Worm (Caenorhabditis elegans): ENCODE results near the gene T01G5.8.

The T01G5.8 gene

DNA sequence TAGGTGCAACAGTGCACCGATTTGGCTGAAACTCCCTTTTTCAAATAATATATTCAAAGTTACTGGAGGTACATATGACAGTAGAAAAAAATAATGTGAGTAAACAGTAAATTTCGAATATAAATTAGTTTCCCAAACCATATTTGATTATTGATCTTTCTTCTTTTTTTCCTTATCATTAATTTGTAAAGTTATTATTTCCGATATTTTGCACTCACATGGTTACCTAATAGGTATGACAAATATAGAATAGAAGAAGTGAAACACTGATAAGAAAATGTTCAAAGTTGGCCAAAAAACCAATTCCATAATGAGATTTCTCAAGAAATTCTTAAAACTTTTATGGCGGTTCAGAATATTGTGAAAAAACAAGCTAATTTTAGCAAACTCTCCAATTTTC lies 23.7 kb downstream of the T01G5.8 start:
- TF ChIP-seq fos-1 (tag; optimal IDR thresholded peaks at IDR 0.05): peak; percentile 42
- no peak for TF ChIP-seq ZK546.5 (tag; optimal IDR thresholded peaks at IDR 0.05)
- no peak for TF ChIP-seq skn-1 (tag; optimal IDR thresholded peaks at IDR 0.05)

DNA sequence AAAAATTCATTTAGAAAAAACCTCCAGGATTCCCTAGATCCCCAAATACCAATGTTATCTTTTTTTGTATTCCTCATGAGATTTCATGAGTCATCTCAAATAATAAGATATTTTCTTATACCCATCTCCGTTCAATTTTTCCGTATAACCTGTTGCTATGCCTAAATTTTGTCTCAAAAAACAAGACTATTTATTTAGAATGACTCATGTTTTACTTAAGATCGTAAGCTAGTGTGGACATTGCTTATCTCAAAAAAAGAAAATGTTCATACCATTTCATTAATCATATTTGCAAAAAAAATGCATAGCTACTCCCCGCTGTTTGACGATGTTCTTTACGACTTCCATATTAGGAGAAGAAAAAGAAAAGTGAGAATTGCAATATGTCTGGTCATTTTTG lies 24.2 kb downstream of the T01G5.8 start, which contains the start of gene K08F9.3:
Gene K08F9.3 (plus strand): TSS at position 301 of the 400 bp plus-strand sequence.
- TF ChIP-seq sma-3 (GFP tag; optimal IDR thresholded peaks at IDR 0.05): no peak
- no peak for TF ChIP-seq ztf-4 (tag; optimal IDR thresholded peaks at IDR 0.05)
- no peak for TF ChIP-seq sem-4 (tag; optimal IDR thresholded peaks at IDR 0.05)
- no peak for TF ChIP-seq unc-39 (tag; optimal IDR thresholded peaks at IDR 0.05)
- TF ChIP-seq nhr-129 (tag; optimal IDR thresholded peaks at IDR 0.05): no peak
- no peak for TF ChIP-seq Y55F3AM.14 (GFP tag; optimal IDR thresholded peaks at IDR 0.05)
- TF ChIP-seq nhr-11 (tag; optimal IDR thresholded peaks at IDR 0.05): no peak
- no peak for TF ChIP-seq alr-1 (tag; optimal IDR thresholded peaks at IDR 0.05)
- no peak for TF ChIP-seq nhr-237 (tag; optimal IDR thresholded peaks at IDR 0.05)
- TF ChIP-seq nhr-6 (tag; optimal IDR thresholded peaks at IDR 0.05): no peak
- TF ChIP-seq skn-1 (tag; optimal IDR thresholded peaks at IDR 0.05): no peak
- no peak for TF ChIP-seq nhr-21 (tag; optimal IDR thresholded peaks at IDR 0.05)
- no peak for TF ChIP-seq blmp-1 (tag; optimal IDR thresholded peaks at IDR 0.05; ENCODE audit: insufficient read depth)

DNA sequence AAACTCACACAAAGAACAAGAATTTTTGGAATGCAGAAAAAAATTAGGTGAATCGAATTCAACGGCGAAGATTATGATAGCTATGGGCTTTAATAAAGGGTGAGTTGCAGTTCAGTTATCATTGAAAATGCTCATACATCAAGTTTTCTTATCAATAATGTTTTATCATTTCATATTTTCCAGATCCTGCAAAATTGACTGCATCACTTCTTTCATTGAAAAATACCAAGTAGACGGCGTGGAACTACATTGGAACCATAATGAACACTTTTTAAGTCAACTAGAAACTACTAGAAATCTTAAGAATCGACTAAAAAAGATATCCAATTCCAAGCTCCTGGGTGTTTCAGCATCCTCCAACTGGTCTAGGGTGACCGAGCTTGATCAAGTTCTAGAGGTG lies 27.2 kb downstream of the T01G5.8 start, which contains the start of gene K08F9.1:
Gene K08F9.1 (minus strand): TSS at position 101 of the 400 bp plus-strand sequence.
- TF ChIP-seq Y55F3AM.14 (GFP tag; optimal IDR thresholded peaks at IDR 0.05) (no peak), lsy-2 (tag; optimal IDR thresholded peaks at IDR 0.05) (no peak), F13H6.1 (tag; optimal IDR thresholded peaks at IDR 0.05) (no peak), elt-3 (tag; optimal IDR thresholded peaks at IDR 0.05) (no peak), R02D3.7 (tag; optimal IDR thresholded peaks at IDR 0.05) (no peak), sma-9 (GFP tag; optimal IDR thresholded peaks at IDR 0.05) (no peak), sma-9 (tag; optimal IDR thresholded peaks at IDR 0.05) (no peak)

DNA sequence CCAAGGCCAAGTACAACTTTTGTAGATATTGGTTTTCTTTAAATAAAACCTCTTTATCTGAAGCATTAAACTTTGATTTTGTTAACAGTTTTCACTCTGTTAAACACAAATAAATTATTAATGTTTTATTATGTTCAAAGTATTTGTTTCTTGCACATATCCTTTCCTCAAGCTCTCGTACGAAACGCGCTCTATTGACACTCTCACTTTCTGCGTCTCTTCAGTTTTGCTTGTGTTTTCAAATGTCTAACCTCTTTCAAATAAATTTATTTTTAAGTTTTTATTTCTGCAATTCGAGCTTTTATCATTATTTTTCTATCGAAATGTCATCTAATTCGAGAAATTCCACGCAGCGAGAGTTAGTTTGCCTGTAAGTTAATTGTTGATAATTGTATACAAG lies 27.7 kb downstream of the T01G5.8 start, which contains the start of gene K08F9.4:
Gene K08F9.4 (plus strand): TSS at position 222 of the 400 bp plus-strand sequence.
- TF ChIP-seq crh-2 (tag; optimal IDR thresholded peaks at IDR 0.05): peak; percentile 48
- no peak for TF ChIP-seq ceh-82 (tag; optimal IDR thresholded peaks at IDR 0.05)
- TF ChIP-seq ztf-1 (GFP tag; conservative IDR thresholded peaks at IDR 0.05): no peak
- TF ChIP-seq Y55F3AM.14 (GFP tag; optimal IDR thresholded peaks at IDR 0.05): no peak
- TF ChIP-seq ZK546.5 (tag; optimal IDR thresholded peaks at IDR 0.05): no peak
- peak; percentile 84 for TF ChIP-seq unc-55 (GFP tag; optimal IDR thresholded peaks at IDR 0.05)
- TF ChIP-seq sma-3 (GFP tag; optimal IDR thresholded peaks at IDR 0.05): peak; percentile 68
- peak; percentile 72 for TF ChIP-seq gmeb-1 (tag; optimal IDR thresholded peaks at IDR 0.05)
- TF ChIP-seq nhr-6 (tag; optimal IDR thresholded peaks at IDR 0.05): no peak
- TF ChIP-seq sma-9 (GFP tag; optimal IDR thresholded peaks at IDR 0.05): peak; percentile 46
- no peak for TF ChIP-seq sma-9 (tag; optimal IDR thresholded peaks at IDR 0.05)
- TF ChIP-seq zag-1 (tag; optimal IDR thresholded peaks at IDR 0.05): no peak
- TF ChIP-seq snpc-4 (tag; optimal IDR thresholded peaks at IDR 0.05): no peak
- TF ChIP-seq lin-13 (GFP tag; optimal IDR thresholded peaks at IDR 0.05): peak; percentile 66
- peak; percentile 100 for TF ChIP-seq blmp-1 (tag; optimal IDR thresholded peaks at IDR 0.05; ENCODE audit: insufficient read depth)
- peak; percentile 2 for TF ChIP-seq sem-4 (tag; optimal IDR thresholded peaks at IDR 0.05)
- no peak for TF ChIP-seq nhr-23 (tag; optimal IDR thresholded peaks at IDR 0.05)
- TF ChIP-seq peb-1 (tag; optimal IDR thresholded peaks at IDR 0.05): no peak
- TF ChIP-seq nhr-12 (tag; optimal IDR thresholded peaks at IDR 0.05): no peak
- no peak for TF ChIP-seq nhr-237 (tag; optimal IDR thresholded peaks at IDR 0.05)
- no peak for TF ChIP-seq nhr-11 (tag; optimal IDR thresholded peaks at IDR 0.05)
- no peak for TF ChIP-seq skn-1 (tag; optimal IDR thresholded peaks at IDR 0.05)
- no peak for TF ChIP-seq unc-62 (GFP tag; optimal IDR thresholded peaks at IDR 0.05)
- TF ChIP-seq nhr-21 (tag; optimal IDR thresholded peaks at IDR 0.05): peak; percentile 26
- TF ChIP-seq egl-27 (tag; optimal IDR thresholded peaks at IDR 0.05): no peak
- TF ChIP-seq F13H6.1 (tag; optimal IDR thresholded peaks at IDR 0.05): no peak
- TF ChIP-seq lsy-2 (tag; optimal IDR thresholded peaks at IDR 0.05): no peak
- no peak for TF ChIP-seq dmd-4 (tag; optimal IDR thresholded peaks at IDR 0.05)
- no peak for TF ChIP-seq lin-39 (tag; optimal IDR thresholded peaks at IDR 0.05)
- TF ChIP-seq nhr-25 (tag; optimal IDR thresholded peaks at IDR 0.05): peak; percentile 68
- no peak for TF ChIP-seq unc-39 (tag; optimal IDR thresholded peaks at IDR 0.05)
- peak; percentile 78 for TF ChIP-seq C34F6.9 (tag; optimal IDR thresholded peaks at IDR 0.05)
- no peak for TF ChIP-seq nhr-10 (tag; optimal IDR thresholded peaks at IDR 0.05)
- peak; percentile 47 for TF ChIP-seq fos-1 (tag; optimal IDR thresholded peaks at IDR 0.05)
- no peak for TF ChIP-seq ztf-11 (tag; optimal IDR thresholded peaks at IDR 0.05)
- TF ChIP-seq nhr-77 (tag; optimal IDR thresholded peaks at IDR 0.05): no peak
- no peak for TF ChIP-seq lin-11 (tag; optimal IDR thresholded peaks at IDR 0.05)
- TF ChIP-seq aly-2 (tag; optimal IDR thresholded peaks at IDR 0.05): no peak
- TF ChIP-seq R02D3.7 (tag; optimal IDR thresholded peaks at IDR 0.05): no peak
- TF ChIP-seq ztf-4 (tag; optimal IDR thresholded peaks at IDR 0.05): no peak
- no peak for TF ChIP-seq alr-1 (tag; optimal IDR thresholded peaks at IDR 0.05)
- no peak for TF ChIP-seq ama-1 (optimal IDR thresholded peaks at IDR 0.05)
- no peak for TF ChIP-seq ceh-16 (tag; optimal IDR thresholded peaks at IDR 0.05)
- no peak for TF ChIP-seq mdl-1 (tag; optimal IDR thresholded peaks at IDR 0.05)
- no peak for TF ChIP-seq elt-3 (tag; optimal IDR thresholded peaks at IDR 0.05)

Measured in whole organism, L2 larva.